Worm (Caenorhabditis elegans) whole organism, L2 larva: Measurements from ENCODE around the gene lelo-4.

Source experiments
- F13H6.1 ChIP-seq: sonication (generic microtip); optimal IDR thresholded peaks from 2 replicates; lab custom pipeline; 2016; ENCODE audit warnings: missing genetic modification characterization, missing compliant biosample characterization
- Y55F3AM.14 ChIP-seq: fragments of 200-800 bp; sonication (Bioruptor generic); optimal IDR thresholded peaks from 2 replicates; lab custom pipeline; 2018; ENCODE audit warnings: mild to moderate bottlenecking, missing genetic modification characterization, missing compliant biosample characterization
- alr-1 ChIP-seq: fragments of 150-350 bp; optimal IDR thresholded peaks from 2 replicates; lab custom pipeline; 2014; ENCODE audit warnings: missing biosample characterization, missing genetic modification characterization
- aly-2 ChIP-seq: fragments of 150-350 bp; optimal IDR thresholded peaks from 2 replicates; lab custom pipeline; 2014; ENCODE audit warnings: missing biosample characterization, missing genetic modification characterization
- blmp-1 ChIP-seq: sonication (generic microtip); optimal IDR thresholded peaks from 2 replicates; lab custom pipeline; 2017; ENCODE audit warnings: missing genetic modification characterization, mild to moderate bottlenecking, missing compliant biosample characterization, antibody characterized with exemption, moderate library complexity; ENCODE audit not compliant: insufficient read depth
- ceh-82 ChIP-seq: fragments of 150-350 bp; optimal IDR thresholded peaks from 2 replicates; lab custom pipeline; 2014; ENCODE audit warnings: missing biosample characterization, missing genetic modification characterization
- crh-2 ChIP-seq: sonication (generic microtip); optimal IDR thresholded peaks from 2 replicates; lab custom pipeline; 2017; ENCODE audit warnings: missing biosample characterization, missing genetic modification characterization
- elt-1 ChIP-seq: fragments of 150-350 bp; optimal IDR thresholded peaks from 2 replicates; lab custom pipeline; 2014; ENCODE audit warnings: missing biosample characterization, missing genetic modification characterization
- elt-3 ChIP-seq: sonication (generic microtip); optimal IDR thresholded peaks from 2 replicates; lab custom pipeline; 2017; ENCODE audit warnings: missing biosample characterization, missing genetic modification characterization
- fos-1 ChIP-seq: fragments of 150-350 bp; optimal IDR thresholded peaks from 2 replicates; lab custom pipeline; 2014; ENCODE audit warnings: missing biosample characterization, missing genetic modification characterization
- gmeb-1 ChIP-seq: fragments of 150-350 bp; optimal IDR thresholded peaks from 2 replicates; lab custom pipeline; 2014; ENCODE audit warnings: missing biosample characterization, missing genetic modification characterization
- lin-13 ChIP-seq: fragments of 150-350 bp; optimal IDR thresholded peaks from 2 replicates; lab custom pipeline; 2014; ENCODE audit warnings: missing biosample characterization, missing genetic modification reagents, missing genetic modification characterization
- lin-39 ChIP-seq: fragments of 150-350 bp; optimal IDR thresholded peaks from 2 replicates; lab custom pipeline; 2014; ENCODE audit warnings: missing biosample characterization, missing genetic modification reagents, missing genetic modification characterization
- mbf-1 ChIP-seq: sonication (generic microtip); optimal IDR thresholded peaks from 2 replicates; lab custom pipeline; 2017; ENCODE audit warnings: missing biosample characterization, missing genetic modification characterization
- nhr-11 ChIP-seq: fragments of 150-350 bp; optimal IDR thresholded peaks from 2 replicates; lab custom pipeline; 2014; ENCODE audit warnings: missing biosample characterization, missing genetic modification characterization
- nhr-12 ChIP-seq: fragments of 150-350 bp; optimal IDR thresholded peaks from 2 replicates; lab custom pipeline; 2014; ENCODE audit warnings: missing biosample characterization, missing genetic modification characterization
- nhr-25 ChIP-seq: fragments of 150-350 bp; sonication (generic microtip); optimal IDR thresholded peaks from 3 replicates; lab custom pipeline; 2014; ENCODE audit warnings: missing biosample characterization, missing genetic modification characterization
- nhr-77 ChIP-seq: fragments of 150-350 bp; optimal IDR thresholded peaks from 2 replicates; lab custom pipeline; 2014; ENCODE audit warnings: missing biosample characterization, missing genetic modification characterization
- sma-3 ChIP-seq: sonication (generic microtip); optimal IDR thresholded peaks from 2 replicates; lab custom pipeline; 2016; ENCODE audit warnings: missing genetic modification reagents, missing genetic modification characterization, missing compliant biosample characterization
- sma-9 ChIP-seq, 2 experiments: fragments of 150-350 bp in 1 of 2; sonication (generic microtip) in 1 of 2; optimal IDR thresholded peaks; 2 replicates each; lab custom pipeline; 2014 to 2016; ENCODE audit warnings: missing genetic modification characterization in 2 of 2, mild to moderate bottlenecking in 1 of 2, missing biosample characterization in 1 of 2, missing compliant biosample characterization in 1 of 2, missing genetic modification reagents in 1 of 2, moderate library complexity in 1 of 2
- snpc-4 ChIP-seq: fragments of 150-350 bp; optimal IDR thresholded peaks from 2 replicates; lab custom pipeline; 2014; ENCODE audit warnings: missing biosample characterization, missing genetic modification characterization
- unc-39 ChIP-seq: fragments of 150-350 bp; optimal IDR thresholded peaks from 2 replicates; lab custom pipeline; 2014; ENCODE audit warnings: missing biosample characterization, missing genetic modification characterization
- unc-62 ChIP-seq: fragments of 150-350 bp; optimal IDR thresholded peaks from 2 replicates; lab custom pipeline; 2014; ENCODE audit warnings: missing biosample characterization, missing genetic modification reagents, missing genetic modification characterization

The lelo-4 gene

ce11 chrII:5738795-5739194 is 24.1 kb downstream of the lelo-4 start, which contains the start of gene hlh-14:
Gene hlh-14, minus strand, starts transcription at chrII:5738895.
- TF ChIP-seq aly-2: no peak
- TF ChIP-seq mbf-1: no peak
- no peak for TF ChIP-seq elt-3 (tag; lab: Kevin White, UChicago)

- no peak for TF ChIP-seq crh-2 (tag; lab: Kevin White, UChicago)
- no peak for TF ChIP-seq lin-39 (tag; lab: Kevin White, UChicago)
- TF ChIP-seq fos-1 (tag; lab: Kevin White, UChicago): peak; percentile 46
- no peak for TF ChIP-seq elt-1 (tag; lab: Kevin White, UChicago)
- no peak for TF ChIP-seq nhr-11 (tag; lab: Kevin White, UChicago)
Observed at ce11 chrII:5742767-5743166, 28.0 kb downstream of the lelo-4 start.

ce11 chrII:5744342-5744741 is 29.6 kb downstream of the lelo-4 start:
- TF ChIP-seq fos-1 (tag; lab: Kevin White, UChicago) (peak; percentile 48), ceh-82 (tag; lab: Kevin White, UChicago) (no peak)

- TF ChIP-seq alr-1 (tag; lab: Kevin White, UChicago) (no peak), sma-3 (GFP tag; lab: Kevin White, UChicago) (no peak), snpc-4 (tag; lab: Kevin White, UChicago) (no peak), sma-9 (GFP tag; optimal IDR thresholded peaks at IDR 0.05; lab: Kevin White, UChicago) (peak; percentile 3), sma-9 (tag; optimal IDR thresholded peaks at IDR 0.05; lab: Kevin White, UChicago) (no peak), F13H6.1 (no peak), unc-62 (GFP tag; lab: Kevin White, UChicago) (no peak)
Observed at ce11 chrII:5745088-5745487, 30.4 kb downstream of the lelo-4 start, which contains the start of gene F10C1.9. Gene F10C1.9, minus strand, starts transcription at chrII:5745284.

- TF ChIP-seq fos-1 (tag; lab: Kevin White, UChicago) (peak; percentile 82), nhr-12 (tag; lab: Kevin White, UChicago) (no peak)
Observed at ce11 chrII:5747312-5747711, 32.6 kb downstream of the lelo-4 start.

- no peak for TF ChIP-seq blmp-1
- no peak for TF ChIP-seq lin-39 (tag; lab: Kevin White, UChicago)
- peak; percentile 28 for TF ChIP-seq F13H6.1
- TF ChIP-seq Y55F3AM.14: no peak
- TF ChIP-seq gmeb-1 (tag; lab: Kevin White, UChicago): peak; percentile 13
- peak; percentile 97 for TF ChIP-seq fos-1 (tag; lab: Kevin White, UChicago)
- no peak for TF ChIP-seq nhr-77
- no peak for TF ChIP-seq elt-1 (tag; lab: Kevin White, UChicago)
- TF ChIP-seq crh-2 (tag; lab: Kevin White, UChicago): peak; percentile 67
- TF ChIP-seq sma-3 (GFP tag; lab: Kevin White, UChicago): no peak
- no peak for TF ChIP-seq nhr-25 (tag; lab: Kevin White, UChicago)
- peak; percentile 45 for TF ChIP-seq sma-9 (GFP tag; optimal IDR thresholded peaks at IDR 0.05; lab: Kevin White, UChicago)
- TF ChIP-seq sma-9 (tag; optimal IDR thresholded peaks at IDR 0.05; lab: Kevin White, UChicago): no peak
Observed at ce11 chrII:5748395-5748794, 33.7 kb downstream of the lelo-4 start.

ce11 chrII:5749733-5750238 is 35.1 kb downstream of the lelo-4 start, which contains the start of gene ifb-2:
Gene ifb-2, plus strand, starts transcription at chrII:5750188.
- no peak for TF ChIP-seq sma-9 (GFP tag; optimal IDR thresholded peaks at IDR 0.05; lab: Kevin White, UChicago)
- TF ChIP-seq sma-9 (tag; optimal IDR thresholded peaks at IDR 0.05; lab: Kevin White, UChicago): no peak
- peak; percentile 36 for TF ChIP-seq crh-2 (tag; lab: Kevin White, UChicago)
- TF ChIP-seq fos-1 (tag; lab: Kevin White, UChicago): peak; percentile 81
- TF ChIP-seq, all 48 proteins: peak for 2

- TF ChIP-seq crh-2 (tag; lab: Kevin White, UChicago) (peak; percentile 10), unc-39 (tag; lab: Kevin White, UChicago) (no peak), lin-13 (no peak), fos-1 (tag; lab: Kevin White, UChicago) (peak; percentile 76), sma-9 (GFP tag; optimal IDR thresholded peaks at IDR 0.05; lab: Kevin White, UChicago) (peak; percentile 16), sma-9 (tag; optimal IDR thresholded peaks at IDR 0.05; lab: Kevin White, UChicago) (no peak)
Observed at ce11 chrII:5751353-5751752, 36.6 kb downstream of the lelo-4 start.
